Worm (Caenorhabditis elegans) whole organism, L1 larva: Measurements from ENCODE around the gene W02B3.7.

Source experiments
- aha-1 ChIP-seq: fragments of 150-350 bp; optimal IDR thresholded peaks from 2 replicates; lab custom pipeline; 2014; ENCODE audit warnings: missing biosample characterization, missing genetic modification characterization
- alr-1 ChIP-seq: fragments of 200-800 bp; sonication (Bioruptor generic); optimal IDR thresholded peaks from 2 replicates; lab custom pipeline; 2018; ENCODE audit warnings: borderline replicate concordance, mild to moderate bottlenecking, missing genetic modification characterization, missing compliant biosample characterization
- efl-1 ChIP-seq, 4 experiments: fragments of 150-350 bp; optimal IDR thresholded peaks in 3 of 4; peaks in 1 of 4; 1 replicate in 1 of 4; 2 replicates in 3 of 4; lab custom pipeline; 2014; ENCODE audit warnings: missing biosample characterization in 2 of 4, missing genetic modification characterization in 2 of 4, missing genetic modification reagents in 2 of 4
- egl-27 ChIP-seq, 2 experiments: fragments of 150-350 bp in 1 of 2; sonication (generic microtip); optimal IDR thresholded peaks; 3 replicates each; lab custom pipeline; 2017 to 2018; ENCODE audit warnings: missing biosample characterization in 2 of 2, missing genetic modification characterization in 2 of 2, missing genetic modification reagents in 2 of 2
- fkh-10 ChIP-seq: sonication (generic microtip); optimal IDR thresholded peaks from 2 replicates; lab custom pipeline; 2017; ENCODE audit warnings: missing biosample characterization, missing genetic modification reagents, missing genetic modification characterization
- unc-86 ChIP-seq: sonication (generic microtip); optimal IDR thresholded peaks from 2 replicates; lab custom pipeline; 2016; ENCODE audit warnings: missing genetic modification characterization, missing compliant biosample characterization
- zag-1 ChIP-seq: fragments of 150-350 bp; optimal IDR thresholded peaks from 2 replicates; lab custom pipeline; 2014; ENCODE audit warnings: missing biosample characterization, missing genetic modification characterization
- ztf-11 ChIP-seq, 2 experiments: sonication (generic microtip); optimal IDR thresholded peaks; 2 replicates each; lab custom pipeline; 2016 to 2017; ENCODE audit warnings: missing genetic modification characterization in 2 of 2, missing biosample characterization in 1 of 2, missing compliant biosample characterization in 1 of 2

ce11 chrIII:647248-647647 lies 44.6 kb downstream of the W02B3.7 start:
- TF ChIP-seq egl-27 (tag; optimal IDR thresholded peaks at IDR 0.05; lab: Kevin White, UChicago) (no peak), unc-86 (tag; lab: Kevin White, UChicago) (no peak), alr-1 (no peak), fkh-10 (no peak), zag-1 (no peak), aha-1 (tag; lab: Kevin White, UChicago) (no peak), ztf-11 (tag; optimal IDR thresholded peaks at IDR 0.05; lab: Kevin White, UChicago) (no peak), efl-1 (optimal IDR thresholded peaks at IDR 0.05; lab: Kevin White, UChicago) (peak; percentile 1 to 62), efl-1 (GFP tag; optimal IDR thresholded peaks at IDR 0.05 in 1 of 2; lab: Kevin White, UChicago) (no peak)
